Fruit fly (Drosophila melanogaster) whole organism, pupa: ENCODE measurements around the gene CG32270.

Experiments used
- CG10348 ChIP-seq: fragments of 200-800 bp; sonication (Bioruptor generic); IDR thresholded peaks from 2 replicates; pipeline ENCODE4 v1.3.6; 2022; ENCODE audit warnings: missing biosample characterization, missing genetic modification characterization
- CG12605 ChIP-seq: fragments of 200-800 bp; sonication (Bioruptor generic); IDR thresholded peaks from 2 replicates; pipeline ENCODE4 v1.3.6; 2022; ENCODE audit warnings: missing biosample characterization, missing genetic modification characterization
- CG13204 ChIP-seq: fragments of 200-800 bp; sonication (Bioruptor generic); optimal IDR thresholded peaks from 2 replicates; lab custom pipeline; 2018; ENCODE audit warnings: missing biosample characterization, mild to moderate bottlenecking, missing genetic modification characterization, moderate library complexity
- CG14655 ChIP-seq: fragments of 200-800 bp; sonication (Bioruptor generic); optimal IDR thresholded peaks from 3 replicates; lab custom pipeline; 2017; ENCODE audit warnings: mild to moderate bottlenecking, missing biosample characterization, missing genetic modification reagents, missing genetic modification characterization
- CG15710 ChIP-seq: fragments of 200-800 bp; sonication (Bioruptor generic); optimal IDR thresholded peaks from 2 replicates; lab custom pipeline; 2018; ENCODE audit warnings: missing biosample characterization, mild to moderate bottlenecking, missing genetic modification characterization, moderate library complexity
- CG17806 ChIP-seq: fragments of 200-800 bp; sonication (Bioruptor generic); optimal IDR thresholded peaks from 2 replicates; lab custom pipeline; 2018; ENCODE audit warnings: missing biosample characterization, mild to moderate bottlenecking, missing genetic modification characterization, moderate library complexity
- CG32121 ChIP-seq: fragments of 200-800 bp; sonication (Bioruptor generic); IDR thresholded peaks from 2 replicates; pipeline ENCODE4 v1.3.6; 2022; ENCODE audit warnings: missing biosample characterization, missing genetic modification characterization
- CG34367 ChIP-seq: fragments of 200-800 bp; sonication (Bioruptor generic); optimal IDR thresholded peaks from 2 replicates; lab custom pipeline; 2018; ENCODE audit warnings: missing biosample characterization, mild to moderate bottlenecking, missing genetic modification characterization
- CG4496 ChIP-seq: fragments of 200-800 bp; sonication (Bioruptor generic); IDR thresholded peaks from 3 replicates; pipeline ENCODE4 v1.3.6; 2022; ENCODE audit warnings: missing biosample characterization, missing genetic modification characterization
- CG8159 ChIP-seq: fragments of 200-800 bp; sonication (Bioruptor generic); optimal IDR thresholded peaks from 3 replicates; lab custom pipeline; 2018; ENCODE audit warnings: missing biosample characterization, mild to moderate bottlenecking, missing genetic modification characterization, moderate library complexity
- CG8301 ChIP-seq: fragments of 200-800 bp; sonication (Bioruptor generic); optimal IDR thresholded peaks from 2 replicates; lab custom pipeline; 2018; ENCODE audit warnings: missing biosample characterization, mild to moderate bottlenecking, missing genetic modification characterization
- CG9948 ChIP-seq: fragments of 200-800 bp; sonication (Bioruptor generic); optimal IDR thresholded peaks from 2 replicates; lab custom pipeline; 2018; ENCODE audit warnings: missing biosample characterization, mild to moderate bottlenecking, missing genetic modification characterization, moderate library complexity
- D1 ChIP-seq: fragments of 200-800 bp; sonication (Bioruptor generic); optimal IDR thresholded peaks from 2 replicates; lab custom pipeline; 2018; ENCODE audit warnings: missing biosample characterization, mild to moderate bottlenecking, missing genetic modification characterization, moderate library complexity
- EcR ChIP-seq: fragments of 200-800 bp; sonication (Bioruptor generic); optimal IDR thresholded peaks from 3 replicates; lab custom pipeline; 2019; ENCODE audit warnings: missing biosample characterization, missing genetic modification characterization, mild to moderate bottlenecking, moderate library complexity, missing genetic modification reagents
- Ets98B ChIP-seq: fragments of 200-800 bp; sonication (Bioruptor generic); IDR thresholded peaks from 2 replicates; pipeline ENCODE4 v1.3.6; 2022; ENCODE audit warnings: missing biosample characterization, missing genetic modification characterization
- Pif1A ChIP-seq: fragments of 200-800 bp; sonication (Bioruptor generic); optimal IDR thresholded peaks from 3 replicates; lab custom pipeline; 2016; ENCODE audit warnings: missing biosample characterization, missing genetic modification characterization
- Pif1B ChIP-seq: fragments of 200-800 bp; sonication (Bioruptor generic); optimal IDR thresholded peaks from 3 replicates; lab custom pipeline; 2016; ENCODE audit warnings: missing biosample characterization, missing genetic modification characterization
- Snoo ChIP-seq: fragments of 200-800 bp; sonication (Bioruptor generic); optimal IDR thresholded peaks from 3 replicates; lab custom pipeline; 2017; ENCODE audit warnings: missing biosample characterization, mild to moderate bottlenecking, missing genetic modification characterization, inconsistent platforms
- fd96Ca ChIP-seq: fragments of 200-800 bp; sonication (Bioruptor generic); IDR thresholded peaks from 3 replicates; pipeline ENCODE4 v1.3.6; 2022; ENCODE audit warnings: missing biosample characterization, missing genetic modification characterization
- gl ChIP-seq: fragments of 200-800 bp; sonication (Bioruptor generic); optimal IDR thresholded peaks from 2 replicates; lab custom pipeline; 2018; ENCODE audit warnings: missing biosample characterization, mild to moderate bottlenecking, missing genetic modification characterization
- rn ChIP-seq: fragments of 200-800 bp; sonication (Bioruptor generic); IDR thresholded peaks from 2 replicates; pipeline ENCODE4 v1.3.6; 2022; ENCODE audit warnings: missing biosample characterization, missing genetic modification characterization

The CG32270 gene

DNA sequence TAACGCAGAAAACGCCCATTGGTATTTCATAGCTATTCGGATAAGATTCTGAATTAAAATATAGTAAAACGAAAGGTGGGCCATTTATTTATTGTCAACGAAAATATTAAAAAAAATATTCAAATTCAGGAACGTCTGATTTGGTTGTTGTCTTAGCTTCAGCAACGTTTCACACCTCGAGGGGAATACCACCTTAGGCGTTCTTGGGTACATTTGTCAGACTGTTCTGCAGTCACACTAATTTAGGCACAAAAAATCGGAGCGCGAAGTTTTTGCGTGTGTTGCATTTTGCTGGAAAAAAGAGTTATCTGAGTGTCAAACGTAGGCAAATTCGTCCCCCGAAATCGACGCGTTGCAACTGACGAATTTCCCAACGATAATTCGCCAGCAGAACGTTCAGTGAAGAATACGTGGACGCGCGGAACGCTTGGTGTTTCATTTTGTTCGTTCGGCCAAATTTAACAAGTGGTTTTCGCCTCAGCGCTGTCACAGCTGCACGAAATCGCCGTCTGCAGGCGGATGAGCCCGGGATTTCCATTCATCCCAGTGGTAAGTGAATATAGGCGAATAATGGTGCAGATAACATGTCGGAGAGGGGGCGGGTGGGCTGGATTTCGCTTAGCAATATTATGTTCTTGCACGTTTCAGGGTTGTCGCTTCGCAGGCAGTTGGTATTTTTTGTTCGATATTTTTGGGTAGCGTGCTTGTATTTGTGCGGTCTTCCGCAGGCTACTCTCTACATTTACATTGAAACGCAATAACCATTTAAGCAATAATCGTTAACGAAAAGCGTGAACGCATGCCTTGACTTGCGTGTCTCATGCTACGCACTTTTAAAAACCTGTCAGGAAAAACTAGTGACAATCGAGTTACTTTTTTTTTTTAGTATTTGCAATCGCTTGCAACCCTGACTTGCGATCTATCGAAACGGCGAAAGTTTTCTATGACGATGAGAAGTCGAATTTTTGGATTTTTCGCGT, 16.2 kb upstream of the CG32270 start, which contains the start of gene Larp4B:
Gene Larp4B (plus strand): TSS at position 99 of the 980 bp plus-strand sequence.
- TF ChIP-seq Pif1B, result no peak
- no peak for TF ChIP-seq D1 (tag; lab: Kevin White, UChicago)

DNA sequence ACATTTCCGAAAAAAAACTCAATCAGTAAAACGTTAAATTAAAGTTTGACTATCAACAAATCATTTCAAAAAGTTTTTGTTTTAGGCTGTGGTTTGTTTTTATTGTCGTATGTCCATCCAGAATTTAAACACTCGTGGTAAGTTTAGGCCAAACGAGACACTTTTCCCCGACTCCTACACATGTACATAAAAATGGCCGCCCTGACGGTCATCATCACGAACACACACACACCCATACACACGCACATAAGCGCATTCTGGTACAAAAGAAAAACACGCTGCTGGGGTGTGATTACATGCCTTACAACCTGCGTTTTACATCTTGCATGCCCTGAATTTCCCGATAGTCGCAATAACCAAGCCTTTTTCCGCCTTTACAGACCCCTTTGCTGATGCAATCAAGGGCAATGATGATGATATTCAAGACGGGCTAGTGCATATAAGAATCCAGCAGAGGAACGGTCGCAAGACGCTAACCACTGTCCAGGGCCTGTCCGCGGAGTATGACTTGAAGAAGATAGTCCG, 14.7 kb upstream of the CG32270 start:
- TF ChIP-seq CG8159 (tag; lab: Kevin White, UChicago) (no peak), EcR (GFP tag; lab: Kevin White, UChicago) (peak; percentile 39)

- peak; percentile 39; the same call in 1 of the 3 replicates for TF ChIP-seq fd96Ca (GFP tag; lab: Robert Waterston, UW)
- peak; percentile 71 for TF ChIP-seq Ets98B (GFP tag; lab: Robert Waterston, UW)
- peak; percentile 74 for TF ChIP-seq CG15710 (tag; lab: Kevin White, UChicago)
- no peak for TF ChIP-seq Pif1A (GFP tag; lab: Kevin White, UChicago)
- no peak for TF ChIP-seq CG8301 (tag; lab: Kevin White, UChicago)
- peak; percentile 35 for TF ChIP-seq CG17806
- TF ChIP-seq rn (GFP tag; lab: Robert Waterston, UW), result peak; percentile 32; the same call in 1 of the 2 replicates
- peak; percentile 33 for TF ChIP-seq gl (tag; lab: Kevin White, UChicago)
- TF ChIP-seq D1 (tag; lab: Kevin White, UChicago), result no peak
- TF ChIP-seq CG4496, result peak; percentile 92
- TF ChIP-seq EcR (GFP tag; lab: Kevin White, UChicago), result no peak
- peak; percentile 67 for TF ChIP-seq CG8159 (tag; lab: Kevin White, UChicago)
- peak; percentile 93 for TF ChIP-seq Snoo (tag; lab: Kevin White, UChicago)
- TF ChIP-seq CG10348 (GFP tag; lab: Robert Waterston, UW), result no peak
- TF ChIP-seq CG32121, result no peak
- peak; percentile 53; the same call in 1 of the 2 replicates for TF ChIP-seq CG12605
- TF ChIP-seq CG9948 (tag; lab: Kevin White, UChicago), result peak; percentile 44
- peak; percentile 80 for TF ChIP-seq CG34367 (tag; lab: Kevin White, UChicago)
- no peak for TF ChIP-seq CG13204
- TF ChIP-seq Pif1B, result no peak
- TF ChIP-seq CG14655 (GFP tag; lab: Kevin White, UChicago), result no peak
These were observed 14.0 kb upstream of the CG32270 start, which contains the start of the genes RpL28 and eIF1 for dm6 chr3L:3222643-3223389. Gene RpL28, minus strand, starts transcription at chr3L:3222960. Gene eIF1, plus strand, starts transcription at chr3L:3223341.

DNA sequence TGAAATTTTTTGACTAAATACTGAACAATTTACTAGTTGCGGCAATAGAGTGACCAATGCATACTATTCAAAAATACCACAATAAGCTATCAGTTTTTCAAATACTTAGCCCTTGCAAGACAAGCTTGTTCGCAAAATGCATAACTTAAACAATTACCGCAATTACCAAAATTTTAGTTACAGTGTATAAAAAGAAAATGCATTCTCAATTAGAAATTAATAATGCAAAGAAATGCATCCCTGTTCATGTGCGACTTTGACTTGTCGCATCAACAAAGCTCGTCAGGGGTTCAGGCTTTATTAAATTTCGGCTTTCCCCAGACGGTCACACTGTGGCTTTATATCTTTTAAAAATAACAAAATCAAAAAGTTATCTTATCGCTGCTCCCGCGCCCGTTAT, 10.1 kb upstream of the CG32270 start, which contains the start of the genes hob and nSMase:
Gene hob (minus strand): TSS at position 62 of the 400 bp plus-strand sequence.
Gene nSMase (plus strand): TSS at position 298 of the 400 bp plus-strand sequence.
- no peak for TF ChIP-seq rn (GFP tag; lab: Robert Waterston, UW)
- TF ChIP-seq EcR (GFP tag; lab: Kevin White, UChicago), result no peak
- TF ChIP-seq D1 (tag; lab: Kevin White, UChicago), result no peak
- no peak for TF ChIP-seq Snoo (tag; lab: Kevin White, UChicago)
- TF ChIP-seq CG32121, result no peak
- TF ChIP-seq CG34367 (tag; lab: Kevin White, UChicago), result no peak
- no peak for TF ChIP-seq CG15710 (tag; lab: Kevin White, UChicago)
- no peak for TF ChIP-seq CG8301 (tag; lab: Kevin White, UChicago)
- no peak for TF ChIP-seq CG4496
- TF ChIP-seq CG13204, result no peak
- TF ChIP-seq CG12605, result no peak
- no peak for TF ChIP-seq CG9948 (tag; lab: Kevin White, UChicago)
- no peak for TF ChIP-seq Ets98B (GFP tag; lab: Robert Waterston, UW)

DNA sequence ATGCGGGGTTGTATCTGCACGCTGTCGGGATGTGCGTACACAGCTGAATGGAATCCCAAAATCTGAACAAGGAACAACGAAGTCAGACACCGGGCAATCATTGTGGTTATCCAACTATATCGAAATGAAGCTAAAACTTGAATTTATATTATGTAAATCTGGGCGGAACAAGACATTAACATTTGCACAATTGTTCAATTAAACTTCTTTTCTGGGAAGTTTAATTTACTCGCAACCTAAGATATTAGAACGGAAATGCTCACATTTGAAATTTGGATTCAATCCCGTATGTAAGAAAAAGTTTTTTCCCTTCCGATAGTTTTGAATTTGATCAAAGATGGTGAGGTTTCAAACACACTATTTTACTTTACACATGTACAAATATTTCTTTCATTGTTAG, 2.5 kb downstream of the CG32270 start, which contains the start of gene CG33160:
Gene CG33160 (minus strand): TSS at position 101 of the 400 bp plus-strand sequence.
- no peak for TF ChIP-seq fd96Ca (GFP tag; lab: Robert Waterston, UW)
- no peak for TF ChIP-seq CG8301 (tag; lab: Kevin White, UChicago)
- TF ChIP-seq CG4496, result no peak
- no peak for TF ChIP-seq Pif1B
- TF ChIP-seq CG8159 (tag; lab: Kevin White, UChicago), result no peak
- no peak for TF ChIP-seq rn (GFP tag; lab: Robert Waterston, UW)
- no peak for TF ChIP-seq Pif1A (GFP tag; lab: Kevin White, UChicago)
- TF ChIP-seq CG15710 (tag; lab: Kevin White, UChicago), result no peak
- no peak for TF ChIP-seq CG10348 (GFP tag; lab: Robert Waterston, UW)
- TF ChIP-seq CG13204, result no peak
- no peak for TF ChIP-seq CG34367 (tag; lab: Kevin White, UChicago)
- TF ChIP-seq D1 (tag; lab: Kevin White, UChicago), result no peak
- TF ChIP-seq CG12605, result no peak
- no peak for TF ChIP-seq CG14655 (GFP tag; lab: Kevin White, UChicago)
- TF ChIP-seq CG17806, result no peak
- no peak for TF ChIP-seq Ets98B (GFP tag; lab: Robert Waterston, UW)
- TF ChIP-seq, all 21 proteins: peak for 0
